Fruit fly (Drosophila melanogaster) whole organism, embryonic: Measurements from ENCODE around the gene CG10584.

Source experiments
- Adf1 ChIP-seq: fragments of 200-800 bp; sonication (Bioruptor generic); IDR thresholded peaks from 2 replicates; pipeline ENCODE4 v1.3.6; 2022; ENCODE audit warnings: missing biosample characterization, missing genetic modification characterization
- Atf-2 ChIP-seq: fragments of 200-800 bp; sonication (Bioruptor generic); optimal IDR thresholded peaks from 2 replicates; lab custom pipeline; 2016; ENCODE audit warnings: missing biosample characterization, missing genetic modification characterization
- Blimp-1 ChIP-seq: fragments of 200-800 bp; sonication (Bioruptor generic); optimal IDR thresholded peaks from 3 replicates; lab custom pipeline; 2018; ENCODE audit warnings: missing biosample characterization, missing genetic modification characterization, mild to moderate bottlenecking, moderate library complexity, missing genetic modification reagents
- CG11085 ChIP-seq: fragments of 200-800 bp; sonication (Bioruptor generic); IDR thresholded peaks from 2 replicates; pipeline ENCODE4 v1.3.6; 2022; ENCODE audit warnings: missing biosample characterization, missing genetic modification characterization
- CG11560 ChIP-seq: fragments of 200-800 bp; sonication (Bioruptor generic); IDR thresholded peaks from 3 replicates; pipeline ENCODE4 v1.3.6; 2022; ENCODE audit warnings: missing biosample characterization, missing genetic modification characterization
- CG13123 ChIP-seq: fragments of 200-800 bp; sonication (Bioruptor generic); optimal IDR thresholded peaks from 2 replicates; lab custom pipeline; 2016; ENCODE audit warnings: missing biosample characterization, missing genetic modification characterization
- CG13287 ChIP-seq: fragments of 200-800 bp; sonication (Bioruptor generic); IDR thresholded peaks from 2 replicates; pipeline ENCODE4 v1.3.6; 2022; ENCODE audit warnings: missing biosample characterization, missing genetic modification characterization; ENCODE audit not compliant: partially characterized antibody
- CG13424 ChIP-seq: fragments of 200-800 bp; sonication (Bioruptor generic); optimal IDR thresholded peaks from 2 replicates; lab custom pipeline; 2019; ENCODE audit warnings: missing biosample characterization, mild to moderate bottlenecking, missing genetic modification characterization, moderate library complexity
- CG14050 ChIP-seq: fragments of 200-800 bp; sonication (Bioruptor generic); IDR thresholded peaks from 3 replicates; pipeline ENCODE4 v1.3.6; 2022; ENCODE audit warnings: missing biosample characterization, missing genetic modification characterization
- CG15514 ChIP-seq: fragments of 200-800 bp; sonication (Bioruptor generic); optimal IDR thresholded peaks from 3 replicates; lab custom pipeline; 2017; ENCODE audit warnings: missing biosample characterization, missing genetic modification characterization, mild to moderate bottlenecking, moderate library complexity, missing genetic modification reagents
- CG1647 ChIP-seq: fragments of 200-800 bp; sonication (Bioruptor generic); optimal IDR thresholded peaks from 3 replicates; lab custom pipeline; 2016; ENCODE audit warnings: missing biosample characterization, missing genetic modification characterization
- CG16815 ChIP-seq: fragments of 200-800 bp; sonication (Bioruptor generic); optimal IDR thresholded peaks from 3 replicates; lab custom pipeline; 2017; ENCODE audit warnings: missing biosample characterization, mild to moderate bottlenecking, missing genetic modification characterization
- CG17612 ChIP-seq: fragments of 200-800 bp; sonication (Bioruptor generic); IDR thresholded peaks from 2 replicates; pipeline ENCODE4 v1.3.6; 2022; ENCODE audit warnings: missing biosample characterization, missing genetic modification characterization
- CG17829 ChIP-seq: fragments of 200-800 bp; optimal IDR thresholded peaks from 2 replicates; lab custom pipeline; 2019; ENCODE audit warnings: missing biosample characterization, mild to moderate bottlenecking, missing genetic modification characterization, moderate library complexity
- CG3995 ChIP-seq: fragments of 200-800 bp; sonication (Bioruptor generic); optimal IDR thresholded peaks from 3 replicates; lab custom pipeline; 2016; ENCODE audit warnings: missing biosample characterization, missing genetic modification characterization
- CG4360 ChIP-seq: fragments of 200-800 bp; sonication (Bioruptor generic); IDR thresholded peaks from 2 replicates; pipeline ENCODE4 v1.3.6; 2022; ENCODE audit warnings: missing biosample characterization, missing genetic modification characterization
- CG8478 ChIP-seq: fragments of >200 bp; optimal IDR thresholded peaks from 2 replicates; lab custom pipeline; 2018
- Deaf1 ChIP-seq: fragments of 200-800 bp; optimal IDR thresholded peaks from 3 replicates; lab custom pipeline; 2019; ENCODE audit warnings: missing biosample characterization, mild to moderate bottlenecking, missing genetic modification characterization, moderate library complexity
- HLH3B ChIP-seq: fragments of 200-800 bp; sonication (Bioruptor generic); IDR thresholded peaks from 2 replicates; pipeline ENCODE4 v1.3.6; 2022; ENCODE audit warnings: missing biosample characterization, missing genetic modification characterization
- NK7.1 ChIP-seq: fragments of 200-800 bp; sonication (Bioruptor generic); optimal IDR thresholded peaks from 3 replicates; lab custom pipeline; 2016; ENCODE audit warnings: missing biosample characterization, missing genetic modification characterization
- Side ChIP-seq: fragments of 200-800 bp; sonication (Bioruptor generic); optimal IDR thresholded peaks from 2 replicates; lab custom pipeline; 2016; ENCODE audit warnings: missing biosample characterization, missing genetic modification characterization
- Stat92E ChIP-seq, 3 experiments: fragments of >200 bp in 2 of 3; fragments of 200-800 bp in 1 of 3; sonication (Bioruptor generic) in 1 of 3; optimal IDR thresholded peaks; 2 replicates each; lab custom pipeline; 2017 to 2019; ENCODE audit warnings: missing biosample characterization in 3 of 3, missing genetic modification characterization in 3 of 3, mild to moderate bottlenecking in 1 of 3, moderate library complexity in 1 of 3
- Trl ChIP-seq, 3 experiments: fragments of >200 bp in 2 of 3; fragments of 200-800 bp in 1 of 3; sonication (Bioruptor generic) in 1 of 3; optimal IDR thresholded peaks; 2 replicates in 1 of 3; 3 replicates in 2 of 3; lab custom pipeline; 2016 to 2017; ENCODE audit warnings: missing biosample characterization in 1 of 3, missing genetic modification characterization in 1 of 3
- cg ChIP-seq: fragments of 200-800 bp; sonication (Bioruptor generic); optimal IDR thresholded peaks from 3 replicates; lab custom pipeline; 2019; ENCODE audit warnings: missing biosample characterization, mild to moderate bottlenecking, missing genetic modification characterization, moderate library complexity
- chinmo ChIP-seq: fragments of 200-800 bp; sonication (Bioruptor generic); IDR thresholded peaks from 4 replicates; pipeline ENCODE4 v1.3.6; 2022; ENCODE audit warnings: missing biosample characterization, missing genetic modification characterization; ENCODE audit not compliant: partially characterized antibody
- crol ChIP-seq: fragments of 200-800 bp; sonication (Bioruptor generic); IDR thresholded peaks from 2 replicates; pipeline ENCODE4 v1.3.6; 2022; ENCODE audit warnings: missing biosample characterization, missing genetic modification characterization
- danr ChIP-seq: fragments of 200-800 bp; sonication (Bioruptor generic); IDR thresholded peaks from 2 replicates; pipeline ENCODE4 v1.3.6; 2022; ENCODE audit warnings: missing biosample characterization, missing genetic modification characterization
- ftz-f1 ChIP-seq: fragments of 200-800 bp; sonication (Bioruptor generic); optimal IDR thresholded peaks from 2 replicates; lab custom pipeline; 2016; ENCODE audit warnings: missing biosample characterization, missing genetic modification characterization
- gsb ChIP-seq: fragments of 200-800 bp; sonication (Bioruptor generic); IDR thresholded peaks from 2 replicates; pipeline ENCODE4 v1.3.6; 2022; ENCODE audit warnings: missing biosample characterization, missing genetic modification characterization
- gt ChIP-seq: fragments of 200-800 bp; sonication (Bioruptor generic); IDR thresholded peaks from 2 replicates; pipeline ENCODE4 v1.3.6; 2022; ENCODE audit warnings: missing biosample characterization, missing genetic modification characterization
- jing ChIP-seq: fragments of 200-800 bp; sonication (Bioruptor generic); optimal IDR thresholded peaks from 2 replicates; lab custom pipeline; 2018; ENCODE audit warnings: missing biosample characterization, mild to moderate bottlenecking, missing genetic modification characterization
- kni ChIP-seq: fragments of 200-800 bp; sonication (Bioruptor generic); optimal IDR thresholded peaks from 3 replicates; lab custom pipeline; 2017; ENCODE audit warnings: mild to moderate bottlenecking, missing biosample characterization, missing genetic modification reagents, missing genetic modification characterization
- mam ChIP-seq: fragments of 200-800 bp; sonication (Bioruptor generic); optimal IDR thresholded peaks from 3 replicates; lab custom pipeline; 2016; ENCODE audit warnings: missing biosample characterization, missing genetic modification characterization
- mirr ChIP-seq: fragments of 200-800 bp; sonication (Bioruptor generic); optimal IDR thresholded peaks from 3 replicates; lab custom pipeline; 2018; ENCODE audit warnings: missing biosample characterization, mild to moderate bottlenecking, missing genetic modification characterization
- nom ChIP-seq: fragments of 200-800 bp; sonication (Bioruptor generic); optimal IDR thresholded peaks from 2 replicates; lab custom pipeline; 2017; ENCODE audit warnings: missing biosample characterization, missing genetic modification characterization, mild to moderate bottlenecking, moderate library complexity, missing genetic modification reagents
- org-1 ChIP-seq: fragments of 200-800 bp; sonication (Bioruptor generic); optimal IDR thresholded peaks from 2 replicates; lab custom pipeline; 2017; ENCODE audit warnings: missing biosample characterization, missing genetic modification characterization
- otp ChIP-seq: fragments of 200-800 bp; sonication (Bioruptor generic); IDR thresholded peaks from 3 replicates; pipeline ENCODE4, ENCODE4 v1.3.6; 2022; ENCODE audit warnings: missing biosample characterization, missing genetic modification characterization
- phol ChIP-seq: fragments of 200-800 bp; sonication (Bioruptor generic); optimal IDR thresholded peaks from 3 replicates; lab custom pipeline; 2018; ENCODE audit warnings: missing biosample characterization, mild to moderate bottlenecking, missing genetic modification characterization, moderate library complexity
- pnt ChIP-seq: fragments of 200-800 bp; sonication (Bioruptor generic); optimal IDR thresholded peaks from 3 replicates; lab custom pipeline; 2016; ENCODE audit warnings: missing biosample characterization, missing genetic modification characterization
- psq ChIP-seq: fragments of 200-800 bp; sonication (Bioruptor generic); optimal IDR thresholded peaks from 2 replicates; lab custom pipeline; 2017; ENCODE audit warnings: missing biosample characterization, missing genetic modification characterization
- pum ChIP-seq: fragments of 200-800 bp; sonication (Bioruptor generic); optimal IDR thresholded peaks from 2 replicates; lab custom pipeline; 2016; ENCODE audit warnings: missing biosample characterization, missing genetic modification characterization
- pzg ChIP-seq: fragments of 200-800 bp; sonication (Bioruptor generic); optimal IDR thresholded peaks from 3 replicates; lab custom pipeline; 2018; ENCODE audit warnings: missing biosample characterization, mild to moderate bottlenecking, missing genetic modification characterization, moderate library complexity
- rib ChIP-seq: fragments of 200-800 bp; sonication (Bioruptor generic); IDR thresholded peaks from 2 replicates; pipeline ENCODE4 v1.3.6; 2022; ENCODE audit warnings: missing biosample characterization, missing genetic modification characterization
- scrt ChIP-seq: fragments of 200-800 bp; sonication (Bioruptor generic); optimal IDR thresholded peaks from 2 replicates; lab custom pipeline; 2018; ENCODE audit warnings: missing biosample characterization, mild to moderate bottlenecking, missing genetic modification characterization, moderate library complexity
- sqz ChIP-seq: fragments of 200-800 bp; sonication (Bioruptor generic); optimal IDR thresholded peaks from 3 replicates; lab custom pipeline; 2018; ENCODE audit warnings: missing biosample characterization, mild to moderate bottlenecking, missing genetic modification characterization
- tll ChIP-seq, 2 experiments: fragments of 200-800 bp in 1 of 2; fragments of >200 bp in 1 of 2; sonication (Bioruptor generic) in 1 of 2; optimal IDR thresholded peaks; 2 replicates each; lab custom pipeline; 2017 to 2019; ENCODE audit warnings: missing biosample characterization in 2 of 2, missing genetic modification characterization in 2 of 2, mild to moderate bottlenecking in 1 of 2, moderate library complexity in 1 of 2
- ttk ChIP-seq: fragments of 200-800 bp; sonication (Bioruptor generic); IDR thresholded peaks from 2 replicates; pipeline ENCODE4 v2.1.2; 2022; ENCODE audit warnings: missing biosample characterization, missing genetic modification characterization

The CG10584 gene

DNA sequence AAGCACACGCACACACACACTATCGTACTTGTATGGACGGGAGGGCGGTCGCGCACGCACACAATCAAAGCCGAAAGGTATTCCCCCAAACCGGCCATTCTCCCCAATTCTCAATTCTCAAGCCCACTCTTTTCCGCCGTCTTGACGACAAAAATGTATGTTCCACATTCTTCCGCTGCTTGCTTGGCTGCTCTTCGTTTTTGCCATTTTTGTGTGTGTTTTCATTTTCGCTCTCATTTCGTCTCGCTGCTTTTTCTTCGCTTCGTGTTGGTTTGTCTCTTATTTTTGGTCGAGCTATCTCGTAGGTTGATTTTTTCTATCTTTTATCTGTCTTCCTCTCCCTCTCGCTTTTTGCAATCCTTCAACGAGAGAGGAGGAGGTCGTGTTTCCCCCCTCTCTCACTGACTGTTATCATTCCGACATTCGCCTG, 16.6 kb downstream of the CG10584 start (continued):
- TF ChIP-seq CG11085 (GFP tag; lab: Robert Waterston, UW) (no peak), CG16815 (GFP tag; lab: Kevin White, UChicago) (no peak), jing (GFP tag; lab: Kevin White, UChicago) (no peak), CG13287 (no peak; the same call in 1 of the 2 replicates), Side (GFP tag; lab: Kevin White, UChicago) (no peak), NK7.1 (GFP tag; lab: Kevin White, UChicago) (no peak), CG13123 (GFP tag; lab: Kevin White, UChicago) (no peak), HLH3B (GFP tag; lab: Robert Waterston, UW) (no peak), pum (no peak), otp (no peak), CG11560 (tag; lab: Robert Waterston, UW) (no peak), Adf1 (peak; percentile 31; the same call in 1 of the 2 replicates), mirr (GFP tag; lab: Kevin White, UChicago) (no peak), CG15514 (GFP tag; lab: Kevin White, UChicago) (no peak), org-1 (GFP tag; lab: Kevin White, UChicago) (no peak), scrt (GFP tag; lab: Kevin White, UChicago) (no peak)
- TF ChIP-seq, all 482 proteins: peak for 26

DNA sequence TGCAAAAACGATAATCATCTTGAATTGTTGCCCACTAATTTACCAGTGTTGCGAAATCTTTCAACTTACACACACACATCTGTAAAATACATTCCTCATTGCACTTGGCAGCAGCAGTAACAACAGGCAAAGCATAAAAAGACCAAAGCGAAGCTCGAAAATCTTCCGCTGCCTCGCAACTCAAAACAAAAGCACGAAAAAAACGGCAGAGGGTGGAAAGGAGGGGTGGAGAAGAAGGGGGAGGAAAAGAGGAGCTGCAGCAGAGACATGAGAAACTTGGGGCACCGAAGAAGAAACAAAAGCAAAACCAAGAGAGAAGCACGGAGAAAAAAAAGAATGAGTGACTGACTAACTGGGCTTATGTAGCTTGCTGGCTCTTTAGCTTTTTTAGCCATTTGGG, 17.7 kb downstream of the CG10584 start:
- no peak for TF ChIP-seq CG13424 (tag; lab: Kevin White, UChicago)
- TF ChIP-seq kni, result peak; percentile 8
- peak; percentile 87 for TF ChIP-seq crol
- TF ChIP-seq cg (GFP tag; lab: Kevin White, UChicago), result peak; percentile 12
- no peak for TF ChIP-seq mam (GFP tag; lab: Kevin White, UChicago)
- 0 out of 2 replicates have a peak, but pooled peaks have one; percentile 36 for TF ChIP-seq rib
- peak; percentile 70 for TF ChIP-seq nom
- TF ChIP-seq Stat92E (GFP tag; optimal IDR thresholded peaks at IDR 0.05; lab: Kevin White, UChicago), result peak in 1 of 3 experiments; percentile 5
- peak; percentile 17 for TF ChIP-seq psq (GFP tag; lab: Kevin White, UChicago)
- peak; percentile 36; the same call in 1 of the 2 replicates for TF ChIP-seq ttk (GFP tag; lab: Robert Waterston, UW)
- no peak for TF ChIP-seq danr
- peak; percentile 59 for TF ChIP-seq sqz (GFP tag; lab: Kevin White, UChicago)

DNA sequence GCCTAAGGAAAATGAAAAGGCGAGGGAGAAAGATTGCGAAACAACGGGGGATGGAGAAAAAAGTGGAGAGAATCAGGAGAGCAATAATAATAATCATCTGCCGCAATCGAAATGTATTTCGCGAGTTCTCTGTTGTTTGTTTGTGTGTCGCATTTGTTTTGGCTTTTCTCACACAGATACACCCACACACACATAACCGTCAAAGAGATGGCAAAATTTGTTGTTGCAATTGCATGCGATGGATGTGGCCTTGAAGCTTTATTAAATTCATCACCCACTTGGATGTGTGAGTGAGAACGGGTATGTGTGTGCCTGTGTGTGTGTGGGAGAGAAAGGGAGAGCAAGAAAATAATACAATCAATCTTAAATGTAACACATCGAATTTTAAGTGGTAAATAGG, 19.5 kb downstream of the CG10584 start:
- 0 out of 4 replicates have a peak, but pooled peaks have one; percentile 42 for TF ChIP-seq chinmo (GFP tag; lab: Robert Waterston, UW)
- no peak for TF ChIP-seq CG4360
- no peak for TF ChIP-seq CG17829 (tag; lab: Kevin White, UChicago)
- no peak for TF ChIP-seq CG3995 (GFP tag; lab: Kevin White, UChicago)
- no peak for TF ChIP-seq CG17612
- no peak for TF ChIP-seq CG14050 (GFP tag; lab: Robert Waterston, UW)
- no peak for TF ChIP-seq tll (GFP tag; optimal IDR thresholded peaks at IDR 0.05; lab: Kevin White, UChicago)
- TF ChIP-seq ftz-f1 (GFP tag; lab: Kevin White, UChicago), result peak; percentile 52
- no peak for TF ChIP-seq psq (GFP tag; lab: Kevin White, UChicago)
- TF ChIP-seq gt (GFP tag; lab: Robert Waterston, UW), result no peak
- no peak for TF ChIP-seq pnt
- no peak for TF ChIP-seq CG8478 (lab: Kevin White, UChicago)
- peak in 1 of 2 experiments; percentile 16 for TF ChIP-seq Trl (optimal IDR thresholded peaks at IDR 0.05; lab: Kevin White, UChicago)
- no peak for TF ChIP-seq Trl (GFP tag; optimal IDR thresholded peaks at IDR 0.05; lab: Kevin White, UChicago)
- no peak for TF ChIP-seq CG1647 (GFP tag; lab: Kevin White, UChicago)
- TF ChIP-seq Atf-2 (GFP tag; lab: Kevin White, UChicago), result no peak
- no peak for TF ChIP-seq Blimp-1 (GFP tag; lab: Kevin White, UChicago)
- TF ChIP-seq pzg (GFP tag; lab: Kevin White, UChicago), result no peak
- no peak for TF ChIP-seq CG16815 (GFP tag; lab: Kevin White, UChicago)
- peak; percentile 68 for TF ChIP-seq cg (GFP tag; lab: Kevin White, UChicago)
- TF ChIP-seq phol (tag; lab: Kevin White, UChicago), result no peak
- TF ChIP-seq gsb (GFP tag; lab: Robert Waterston, UW), result no peak
- no peak for TF ChIP-seq Deaf1 (tag; lab: Kevin White, UChicago)
